Fruit fly (Drosophila melanogaster) whole organism: ENCODE measurements around the gene ssp6.

Source experiments
- Dll ChIP-seq: fragments of >200 bp; optimal IDR thresholded peaks from 2 replicates; lab custom pipeline; 2017
- pan ChIP-seq: fragments of >200 bp; optimal IDR thresholded peaks from 2 replicates; lab custom pipeline; 2017
- psq ChIP-seq: fragments of >200 bp; optimal IDR thresholded peaks from 2 replicates; lab custom pipeline; 2017
- usp ChIP-seq: fragments of >200 bp; optimal IDR thresholded peaks from 2 replicates; lab custom pipeline; 2017; ENCODE audit warnings: missing biosample characterization, missing genetic modification characterization, mixed read lengths

DNA sequence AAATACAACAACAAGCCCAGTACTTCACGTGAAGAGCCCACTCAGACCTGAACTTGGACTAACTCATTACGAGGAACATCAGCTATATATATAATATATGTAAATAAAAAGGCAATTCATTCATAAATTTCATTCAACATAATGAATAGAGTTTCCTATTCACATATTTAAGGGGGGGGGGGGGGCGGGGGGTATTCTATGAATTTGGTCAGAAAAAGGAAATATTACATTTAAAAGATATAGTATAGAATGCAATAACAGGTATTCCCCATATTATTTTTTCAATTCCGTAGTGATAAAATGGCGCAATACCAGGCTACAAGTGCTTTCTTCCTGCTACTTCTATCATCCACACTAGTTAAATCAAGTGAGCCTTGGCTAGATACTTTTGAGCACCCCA lies 39.7 kb upstream of the ssp6 start, which contains the start of gene CG6462:
- TF ChIP-seq psq (lab: Kevin White, UChicago) (no peak), usp (GFP tag; lab: Kevin White, UChicago) (no peak), pan (lab: Kevin White, UChicago) (no peak), Dll (lab: Kevin White, UChicago) (no peak)
